Fruit fly (Drosophila melanogaster) whole organism, embryonic: ENCODE data around the gene dimm.

ENCODE experiments used
- CG12071 ChIP-seq: fragments of 200-800 bp; sonication (Bioruptor generic); optimal IDR thresholded peaks from 3 replicates; lab custom pipeline; 2018; ENCODE audit warnings: missing biosample characterization, mild to moderate bottlenecking, missing genetic modification characterization
- CG43689 ChIP-seq: fragments of 200-800 bp; sonication (Bioruptor generic); IDR thresholded peaks from 2 replicates; pipeline ENCODE4 v1.3.6; 2022; ENCODE audit warnings: missing biosample characterization, missing genetic modification characterization
- CG6689 ChIP-seq: fragments of 200-800 bp; sonication (Bioruptor generic); IDR thresholded peaks from 2 replicates; pipeline ENCODE4 v1.3.6; 2022; ENCODE audit warnings: missing biosample characterization, missing genetic modification characterization
- Dip2 ChIP-seq: fragments of 200-800 bp; sonication (Bioruptor generic); IDR thresholded peaks from 2 replicates; pipeline ENCODE4 v1.3.6; 2022; ENCODE audit warnings: missing biosample characterization, missing genetic modification characterization
- HLH54F ChIP-seq: fragments of 200-800 bp; sonication (Bioruptor generic); optimal IDR thresholded peaks from 3 replicates; lab custom pipeline; 2016; ENCODE audit warnings: missing biosample characterization, missing genetic modification characterization
- Lhr ChIP-seq: fragments of 200-800 bp; sonication (Bioruptor generic); optimal IDR thresholded peaks from 3 replicates; lab custom pipeline; 2017; ENCODE audit warnings: mild to moderate bottlenecking, missing biosample characterization, missing genetic modification reagents, missing genetic modification characterization
- NK7.1 ChIP-seq: fragments of 200-800 bp; sonication (Bioruptor generic); optimal IDR thresholded peaks from 3 replicates; lab custom pipeline; 2016; ENCODE audit warnings: missing biosample characterization, missing genetic modification characterization
- Sin3A ChIP-seq: fragments of >200 bp; optimal IDR thresholded peaks from 2 replicates; lab custom pipeline; 2018
- cas ChIP-seq: fragments of 200-800 bp; sonication (Bioruptor generic); IDR thresholded peaks from 2 replicates; pipeline ENCODE4 v1.3.6; 2022; ENCODE audit warnings: missing biosample characterization, missing genetic modification characterization
- maf-S ChIP-seq: fragments of 200-800 bp; sonication (Bioruptor generic); optimal IDR thresholded peaks from 2 replicates; lab custom pipeline; 2016; ENCODE audit warnings: missing biosample characterization, missing genetic modification characterization
- nmo ChIP-seq: fragments of 200-800 bp; sonication (Bioruptor generic); optimal IDR thresholded peaks from 2 replicates; lab custom pipeline; 2018; ENCODE audit warnings: missing biosample characterization, mild to moderate bottlenecking, missing genetic modification characterization, moderate library complexity
- psq ChIP-seq: fragments of 200-800 bp; sonication (Bioruptor generic); optimal IDR thresholded peaks from 2 replicates; lab custom pipeline; 2017; ENCODE audit warnings: missing biosample characterization, missing genetic modification characterization
- pum ChIP-seq: fragments of 200-800 bp; sonication (Bioruptor generic); optimal IDR thresholded peaks from 2 replicates; lab custom pipeline; 2016; ENCODE audit warnings: missing biosample characterization, missing genetic modification characterization

dm6 chr2L:21324438-21324890 lies 7.1 kb upstream of the dimm start:
- TF ChIP-seq pum (GFP tag; lab: Kevin White, UChicago) (no peak), NK7.1 (no peak), CG43689 (GFP tag; lab: Robert Waterston, UW) (no peak), maf-S (GFP tag; lab: Kevin White, UChicago) (no peak), Sin3A (no peak), HLH54F (no peak), psq (GFP tag; lab: Kevin White, UChicago) (no peak), CG6689 (GFP tag; lab: Robert Waterston, UW) (no peak), CG12071 (GFP tag; lab: Kevin White, UChicago) (no peak), nmo (GFP tag; lab: Kevin White, UChicago) (no peak), Lhr (GFP tag; lab: Kevin White, UChicago) (no peak), Dip2 (no peak), cas (GFP tag; lab: Robert Waterston, UW) (no peak)
